Fruit fly (Drosophila melanogaster) whole organism, wandering third instar larva: ENCODE results near the gene RPA2.
A peak's percentile ranks its signal among the peaks of the same experiment; 100 is the strongest.

Experiments used
- Abd-B ChIP-seq: fragments of >200 bp; optimal IDR thresholded peaks from 2 replicates; lab custom pipeline; 2017; ENCODE audit warnings: missing biosample characterization, missing genetic modification characterization
- CG32264 ChIP-seq: fragments of 200-800 bp; sonication (Bioruptor generic); optimal IDR thresholded peaks from 2 replicates; lab custom pipeline; 2016; ENCODE audit warnings: missing biosample characterization, missing genetic modification characterization
- CG9705 ChIP-seq: fragments of 200-800 bp; sonication (Bioruptor generic); optimal IDR thresholded peaks from 2 replicates; lab custom pipeline; 2018; ENCODE audit warnings: missing biosample characterization, mild to moderate bottlenecking, missing genetic modification characterization
- CrebA ChIP-seq: fragments of 200-800 bp; sonication (Bioruptor generic); optimal IDR thresholded peaks from 2 replicates; lab custom pipeline; 2016; ENCODE audit warnings: missing biosample characterization, mild to moderate bottlenecking, missing genetic modification characterization, borderline replicate concordance
- Dfd ChIP-seq: fragments of >200 bp; optimal IDR thresholded peaks from 2 replicates; lab custom pipeline; 2017; ENCODE audit warnings: missing biosample characterization, missing genetic modification characterization
- Dif ChIP-seq: fragments of 200-275, 200-300 bp; sonication (Bioruptor generic); optimal IDR thresholded peaks from 2 replicates; lab custom pipeline; 2018; ENCODE audit warnings: missing biosample characterization, missing genetic modification characterization; ENCODE audit not compliant: partially characterized antibody
- GATAd ChIP-seq: sonication (Bioruptor generic); optimal IDR thresholded peaks from 2 replicates; lab custom pipeline; 2016; ENCODE audit warnings: missing biosample characterization, missing genetic modification characterization
- HLH106 ChIP-seq: fragments of 200-800 bp; optimal IDR thresholded peaks from 3 replicates; lab custom pipeline; 2019; ENCODE audit warnings: missing biosample characterization, mild to moderate bottlenecking, missing genetic modification characterization, moderate library complexity
- Hnf4 ChIP-seq: fragments of 200-800 bp; sonication (Bioruptor generic); optimal IDR thresholded peaks from 2 replicates; lab custom pipeline; 2016; ENCODE audit warnings: missing biosample characterization, mild to moderate bottlenecking, missing genetic modification characterization
- Hr78 ChIP-seq: fragments of >200 bp; optimal IDR thresholded peaks from 2 replicates; lab custom pipeline; 2017; ENCODE audit warnings: missing biosample characterization, missing genetic modification characterization
- Hr83 ChIP-seq: fragments of 200-300 bp; sonication (Bioruptor generic); optimal IDR thresholded peaks from 2 replicates; lab custom pipeline; 2016; ENCODE audit warnings: missing biosample characterization, mild to moderate bottlenecking, missing genetic modification characterization, moderate library complexity; ENCODE audit not compliant: poor library complexity, severe bottlenecking
- Jra ChIP-seq: sonication (Bioruptor generic); optimal IDR thresholded peaks from 2 replicates; lab custom pipeline; 2016; ENCODE audit warnings: missing biosample characterization, missing genetic modification characterization
- N ChIP-seq: fragments of >200 bp; optimal IDR thresholded peaks from 2 replicates; lab custom pipeline; 2018; ENCODE audit warnings: missing biosample characterization, missing external identifiers, missing genetic modification characterization
- OdsH ChIP-seq: fragments of 200-800 bp; sonication (Bioruptor generic); optimal IDR thresholded peaks from 2 replicates; lab custom pipeline; 2016; ENCODE audit warnings: missing biosample characterization, mild to moderate bottlenecking, missing genetic modification characterization
- Rel ChIP-seq, 2 experiments: fragments of 200-800 bp; sonication (Bioruptor generic) in 1 of 2; optimal IDR thresholded peaks; 2 replicates in 1 of 2; 3 replicates in 1 of 2; lab custom pipeline; 2016 to 2019; ENCODE audit warnings: mild to moderate bottlenecking in 2 of 2, missing biosample characterization in 2 of 2, missing genetic modification characterization in 2 of 2, moderate library complexity in 1 of 2
- Sp1 ChIP-seq: fragments of 200-800 bp; sonication (Bioruptor generic); optimal IDR thresholded peaks from 3 replicates; lab custom pipeline; 2019; ENCODE audit warnings: missing biosample characterization, mild to moderate bottlenecking, missing genetic modification characterization, moderate library complexity
- Vsx2 ChIP-seq: fragments of 200-300, 225-300 bp; sonication (Bioruptor generic); optimal IDR thresholded peaks from 2 replicates; lab custom pipeline; 2018; ENCODE audit warnings: missing biosample characterization, missing genetic modification characterization; ENCODE audit not compliant: partially characterized antibody
- br ChIP-seq: fragments of 200-800 bp; sonication (Bioruptor generic); optimal IDR thresholded peaks from 2 replicates; lab custom pipeline; 2016; ENCODE audit warnings: missing biosample characterization, missing genetic modification characterization
- brk ChIP-seq: fragments of 200-800 bp; sonication (Bioruptor generic); optimal IDR thresholded peaks from 2 replicates; lab custom pipeline; 2016; ENCODE audit warnings: missing biosample characterization, mild to moderate bottlenecking, missing genetic modification characterization
- dmrt93B ChIP-seq: fragments of 200-800 bp; sonication (Bioruptor generic); optimal IDR thresholded peaks from 2 replicates; lab custom pipeline; 2018; ENCODE audit warnings: missing biosample characterization, mild to moderate bottlenecking, missing genetic modification characterization
- ey ChIP-seq: fragments of 200-800 bp; sonication (Bioruptor generic); optimal IDR thresholded peaks from 2 replicates; lab custom pipeline; 2016; ENCODE audit warnings: missing biosample characterization, missing genetic modification characterization
- foxo ChIP-seq, 2 experiments: fragments of 200-800 bp; sonication (Bioruptor generic); optimal IDR thresholded peaks; 2 replicates in 1 of 2; 3 replicates in 1 of 2; lab custom pipeline; 2016 to 2017; ENCODE audit warnings: missing biosample characterization in 2 of 2, missing genetic modification characterization in 2 of 2
- fru ChIP-seq: fragments of 200-800 bp; sonication (Bioruptor generic); optimal IDR thresholded peaks from 3 replicates; lab custom pipeline; 2016; ENCODE audit warnings: missing biosample characterization, mild to moderate bottlenecking, missing genetic modification characterization
- h ChIP-seq: fragments of 200-800 bp; sonication (Bioruptor generic); optimal IDR thresholded peaks from 3 replicates; lab custom pipeline; 2016; ENCODE audit warnings: missing biosample characterization, mild to moderate bottlenecking, missing genetic modification characterization
- jim ChIP-seq: fragments of 175-275, 200-325 bp; sonication (Bioruptor generic); optimal IDR thresholded peaks from 2 replicates; lab custom pipeline; 2016; ENCODE audit warnings: missing biosample characterization, mild to moderate bottlenecking, missing genetic modification characterization
- lola ChIP-seq: fragments of >200 bp; optimal IDR thresholded peaks from 2 replicates; lab custom pipeline; 2017; ENCODE audit warnings: missing biosample characterization, missing genetic modification characterization
- pan ChIP-seq: fragments of >200 bp; optimal IDR thresholded peaks from 2 replicates; lab custom pipeline; 2017
- psq ChIP-seq: fragments of 200-800 bp; sonication (Bioruptor generic); optimal IDR thresholded peaks from 3 replicates; lab custom pipeline; 2017; ENCODE audit warnings: missing biosample characterization, mild to moderate bottlenecking, missing genetic modification characterization, moderate library complexity
- rgr ChIP-seq: fragments of 200-800 bp; sonication (Bioruptor generic); optimal IDR thresholded peaks from 3 replicates; lab custom pipeline; 2016; ENCODE audit warnings: missing biosample characterization, mild to moderate bottlenecking, missing genetic modification characterization
- sage ChIP-seq: fragments of 200-800 bp; sonication (Bioruptor generic); optimal IDR thresholded peaks from 2 replicates; lab custom pipeline; 2016; ENCODE audit warnings: missing biosample characterization, mild to moderate bottlenecking, missing genetic modification characterization
- sv ChIP-seq: fragments of 200-800 bp; sonication (Bioruptor generic); optimal IDR thresholded peaks from 3 replicates; lab custom pipeline; 2016; ENCODE audit warnings: missing biosample characterization, missing genetic modification characterization
- tai ChIP-seq: sonication (Bioruptor generic); optimal IDR thresholded peaks from 2 replicates; lab custom pipeline; 2016; ENCODE audit warnings: missing biosample characterization, missing genetic modification characterization
- usp ChIP-seq: fragments of >200 bp; optimal IDR thresholded peaks from 2 replicates; lab custom pipeline; 2017; ENCODE audit warnings: missing biosample characterization, missing genetic modification characterization
- woc ChIP-seq: sonication (Bioruptor generic); optimal IDR thresholded peaks from 2 replicates; lab custom pipeline; 2016; ENCODE audit warnings: missing biosample characterization, mild to moderate bottlenecking, missing genetic modification characterization

RPA2 gene

DNA sequence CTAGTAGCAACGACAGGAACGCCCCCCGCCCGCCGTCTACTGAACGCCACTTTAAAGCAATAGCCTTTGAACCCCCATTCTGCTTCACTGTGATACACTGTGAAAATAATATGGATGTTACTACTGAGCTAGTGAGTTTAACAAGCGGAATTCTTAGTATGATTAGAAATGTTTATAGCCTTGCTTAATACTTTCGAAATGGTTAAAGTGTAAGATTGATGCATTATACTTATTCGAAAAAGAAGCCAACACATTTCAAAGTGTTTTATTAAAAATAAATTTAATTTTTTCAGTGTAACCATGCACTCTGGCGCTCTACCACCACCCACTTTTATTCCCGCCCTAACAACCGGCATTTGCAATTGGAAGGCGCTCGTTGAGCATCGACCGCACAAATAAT lies 18.4 kb upstream of the RPA2 start:
- no peak for TF ChIP-seq CG9705 (GFP tag; lab: Kevin White, UChicago)
- no peak for TF ChIP-seq usp
- no peak for TF ChIP-seq dmrt93B (GFP tag; lab: Kevin White, UChicago)
- TF ChIP-seq sv (GFP tag; lab: Kevin White, UChicago) = no peak
- no peak for TF ChIP-seq CrebA
- TF ChIP-seq Hr83 (GFP tag; lab: Kevin White, UChicago) = no peak
- no peak for TF ChIP-seq GATAd (GFP tag; lab: Kevin White, UChicago)
- no peak for TF ChIP-seq lola
- peak; percentile 14 for TF ChIP-seq h
- TF ChIP-seq Hnf4 (GFP tag; lab: Kevin White, UChicago) = no peak
- TF ChIP-seq ey = peak; percentile 16
- TF ChIP-seq pan (lab: Kevin White, UChicago) = no peak
- no peak for TF ChIP-seq tai (GFP tag; lab: Kevin White, UChicago)
- no peak for TF ChIP-seq brk (GFP tag; lab: Kevin White, UChicago)
- TF ChIP-seq jim (GFP tag; lab: Kevin White, UChicago) = no peak
- no peak for TF ChIP-seq Jra (GFP tag; lab: Kevin White, UChicago)
- TF ChIP-seq Vsx2 (GFP tag; lab: Kevin White, UChicago) = no peak
- TF ChIP-seq foxo (GFP tag; optimal IDR thresholded peaks at IDR 0.05; lab: Kevin White, UChicago) = peak in 1 of 2 experiments; percentile 20
- no peak for TF ChIP-seq Hr78 (GFP tag; lab: Kevin White, UChicago)
- TF ChIP-seq fru (GFP tag; lab: Kevin White, UChicago) = peak; percentile 19
- no peak for TF ChIP-seq N (GFP tag; lab: Kevin White, UChicago)
- TF ChIP-seq CG32264 (GFP tag; lab: Kevin White, UChicago) = no peak
- TF ChIP-seq Abd-B = no peak
- no peak for TF ChIP-seq rgr
- no peak for TF ChIP-seq br (GFP tag; lab: Kevin White, UChicago)
- no peak for TF ChIP-seq psq (GFP tag; lab: Kevin White, UChicago)
- TF ChIP-seq sage (GFP tag; lab: Kevin White, UChicago) = no peak
- TF ChIP-seq woc (GFP tag; lab: Kevin White, UChicago) = no peak

DNA sequence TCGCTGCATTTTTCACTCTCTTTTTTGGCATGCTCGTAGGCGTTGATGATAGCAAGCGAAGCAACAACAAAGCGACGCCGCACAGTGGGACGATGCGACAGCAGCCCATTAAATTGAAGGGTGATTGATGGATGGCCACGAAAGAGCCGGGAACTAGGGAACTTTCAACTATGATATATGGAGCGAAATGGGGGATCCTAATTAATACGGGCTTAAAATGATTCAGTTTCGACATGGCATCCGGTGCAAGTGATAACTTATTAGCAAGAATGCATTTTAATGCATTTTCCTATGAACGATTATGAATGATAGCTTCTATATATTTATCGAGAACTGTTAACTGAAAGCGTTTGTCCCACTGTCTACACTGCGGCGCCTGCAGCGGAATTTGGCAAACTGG lies 17.2 kb upstream of the RPA2 start:
- TF ChIP-seq foxo (GFP tag; optimal IDR thresholded peaks at IDR 0.05; lab: Kevin White, UChicago) (no peak), pan (lab: Kevin White, UChicago) (no peak), Hnf4 (GFP tag; lab: Kevin White, UChicago) (no peak), OdsH (GFP tag; lab: Kevin White, UChicago) (no peak), Rel (GFP tag; optimal IDR thresholded peaks at IDR 0.05; lab: Kevin White, UChicago) (no peak), Rel (tag; optimal IDR thresholded peaks at IDR 0.05; lab: Kevin White, UChicago) (no peak), CG32264 (GFP tag; lab: Kevin White, UChicago) (no peak), usp (no peak), lola (no peak), Hr78 (GFP tag; lab: Kevin White, UChicago) (no peak), Dif (GFP tag; lab: Kevin White, UChicago) (no peak), Jra (GFP tag; lab: Kevin White, UChicago) (no peak)

DNA sequence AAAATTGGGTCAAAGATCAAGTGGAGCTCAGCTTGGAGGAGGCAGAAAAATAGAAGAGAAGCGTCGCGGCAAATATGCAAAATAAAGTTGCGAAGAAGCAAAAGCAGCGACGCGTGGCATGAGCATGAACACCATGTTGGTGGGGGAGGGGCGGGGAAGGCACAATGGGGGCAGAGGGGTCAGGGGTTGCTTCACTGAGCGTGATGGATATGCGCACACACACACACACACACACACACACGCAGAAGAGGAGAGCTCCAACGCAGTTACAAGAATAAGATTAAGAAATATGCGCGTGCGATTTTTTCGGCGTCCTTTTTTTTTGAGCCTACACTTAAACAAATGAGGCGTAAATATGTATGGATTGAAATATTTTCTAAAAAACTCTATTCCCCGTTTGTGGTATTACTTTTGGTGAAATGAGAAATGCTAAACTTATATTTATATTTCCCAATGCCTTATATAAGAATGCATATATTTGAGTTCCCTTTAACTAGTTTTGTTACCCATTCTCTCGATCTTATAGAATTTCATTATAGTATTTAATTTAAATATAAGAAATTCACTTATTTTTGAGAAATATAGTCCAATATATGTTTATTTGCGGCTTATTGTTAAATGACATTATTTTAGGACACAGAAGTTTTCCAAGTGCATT lies 16.4 kb upstream of the RPA2 start:
- peak; percentile 60 for TF ChIP-seq Dfd (GFP tag; lab: Kevin White, UChicago)
- TF ChIP-seq jim (GFP tag; lab: Kevin White, UChicago) = no peak
- TF ChIP-seq CrebA = no peak
- no peak for TF ChIP-seq CG32264 (GFP tag; lab: Kevin White, UChicago)

- TF ChIP-seq CrebA = no peak
- no peak for TF ChIP-seq Dif (GFP tag; lab: Kevin White, UChicago)
- no peak for TF ChIP-seq rgr
Observed at dm6 chr2L:20940738-20941137, 14.8 kb upstream of the RPA2 start.

DNA sequence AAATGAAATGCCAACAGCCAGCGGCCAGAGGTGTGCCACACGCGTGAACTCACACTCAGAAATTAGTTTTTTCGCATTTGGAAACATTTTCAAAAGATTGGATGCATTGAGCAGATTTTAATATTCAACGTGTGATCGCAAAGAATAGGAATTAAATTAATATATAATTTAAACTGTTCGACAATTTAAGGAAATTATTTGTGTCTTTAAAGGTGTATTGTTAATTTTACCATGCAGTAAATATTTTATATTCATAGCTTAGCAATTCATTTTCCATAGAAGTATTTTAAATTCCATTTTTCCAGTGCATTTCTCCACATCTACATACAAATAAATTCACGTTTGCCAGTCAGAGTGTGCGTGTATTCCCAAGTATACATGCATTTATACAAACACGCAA lies 13.7 kb upstream of the RPA2 start:
- TF ChIP-seq OdsH (GFP tag; lab: Kevin White, UChicago) (peak; percentile 26), foxo (GFP tag; optimal IDR thresholded peaks at IDR 0.05; lab: Kevin White, UChicago) (peak in 1 of 2 experiments; percentile 24), HLH106 (peak; percentile 10), ey (no peak), Sp1 (GFP tag; lab: Kevin White, UChicago) (peak; percentile 16)
